Fruit fly (Drosophila melanogaster) whole organism, embryonic: ENCODE data around the gene Usp1.

Experiments used
- Antp ChIP-seq: fragments of 200-800 bp; sonication (Bioruptor generic); optimal IDR thresholded peaks from 3 replicates; lab custom pipeline; 2016; ENCODE audit warnings: missing biosample characterization, missing genetic modification characterization
- CG10366 ChIP-seq: fragments of 200-800 bp; sonication (Bioruptor generic); IDR thresholded peaks from 2 replicates; pipeline ENCODE4 v1.3.6; 2022; ENCODE audit warnings: missing biosample characterization, missing genetic modification characterization
- CG10654 ChIP-seq: fragments of 200-800 bp; sonication (Bioruptor generic); optimal IDR thresholded peaks from 2 replicates; lab custom pipeline; 2016; ENCODE audit warnings: missing biosample characterization, missing genetic modification characterization
- CG1233 ChIP-seq: fragments of 200-800 bp; sonication (Bioruptor generic); optimal IDR thresholded peaks from 4 replicates; lab custom pipeline; 2018; ENCODE audit warnings: missing biosample characterization, mild to moderate bottlenecking, missing genetic modification characterization
- CG14860 ChIP-seq: fragments of 200-800 bp; sonication (Bioruptor generic); IDR thresholded peaks from 3 replicates; pipeline ENCODE4 v1.3.6; 2022; ENCODE audit warnings: missing biosample characterization, missing genetic modification characterization; ENCODE audit not compliant: partially characterized antibody
- CG15073 ChIP-seq: fragments of 200-800 bp; sonication (Bioruptor generic); optimal IDR thresholded peaks from 2 replicates; lab custom pipeline; 2016; ENCODE audit warnings: missing biosample characterization, missing genetic modification characterization
- CG15696 ChIP-seq: fragments of 200-800 bp; sonication (Bioruptor generic); optimal IDR thresholded peaks from 2 replicates; lab custom pipeline; 2019; ENCODE audit warnings: missing biosample characterization, mild to moderate bottlenecking, missing genetic modification characterization, moderate library complexity
- CG1647 ChIP-seq: fragments of 200-800 bp; sonication (Bioruptor generic); optimal IDR thresholded peaks from 3 replicates; lab custom pipeline; 2016; ENCODE audit warnings: missing biosample characterization, missing genetic modification characterization
- CG18476 ChIP-seq: fragments of 200-800 bp; sonication (Bioruptor generic); optimal IDR thresholded peaks from 2 replicates; lab custom pipeline; 2016; ENCODE audit warnings: missing biosample characterization, mild to moderate bottlenecking, missing genetic modification characterization
- CG2202 ChIP-seq: fragments of 200-800 bp; sonication (Bioruptor generic); optimal IDR thresholded peaks from 2 replicates; lab custom pipeline; 2018; ENCODE audit warnings: missing biosample characterization, mild to moderate bottlenecking, missing genetic modification characterization
- CG32772 ChIP-seq: fragments of 200-800 bp; sonication (Bioruptor generic); IDR thresholded peaks from 2 replicates; pipeline ENCODE4 v1.3.6; 2022; ENCODE audit warnings: missing biosample characterization, missing genetic modification characterization
- CG34376 ChIP-seq: fragments of 200-800 bp; sonication (Bioruptor generic); optimal IDR thresholded peaks from 2 replicates; lab custom pipeline; 2018; ENCODE audit warnings: missing biosample characterization, mild to moderate bottlenecking, missing genetic modification characterization
- CG3838 ChIP-seq: fragments of 200-800 bp; sonication (Bioruptor generic); optimal IDR thresholded peaks from 3 replicates; lab custom pipeline; 2016; ENCODE audit warnings: missing biosample characterization, missing genetic modification characterization
- CG3995 ChIP-seq: fragments of 200-800 bp; sonication (Bioruptor generic); optimal IDR thresholded peaks from 3 replicates; lab custom pipeline; 2016; ENCODE audit warnings: missing biosample characterization, missing genetic modification characterization
- CG4360 ChIP-seq: fragments of 200-800 bp; sonication (Bioruptor generic); IDR thresholded peaks from 2 replicates; pipeline ENCODE4 v1.3.6; 2022; ENCODE audit warnings: missing biosample characterization, missing genetic modification characterization
- CG4404 ChIP-seq: fragments of 200-800 bp; sonication (Bioruptor generic); IDR thresholded peaks from 2 replicates; pipeline ENCODE4 v1.3.6; 2022; ENCODE audit warnings: missing biosample characterization, missing genetic modification characterization
- CG4854 ChIP-seq: fragments of 200-800 bp; sonication (Bioruptor generic); optimal IDR thresholded peaks from 2 replicates; lab custom pipeline; 2016; ENCODE audit warnings: missing biosample characterization, missing genetic modification characterization, inconsistent platforms
- CG6765 ChIP-seq: fragments of 200-800 bp; sonication (Bioruptor generic); optimal IDR thresholded peaks from 3 replicates; lab custom pipeline; 2017; ENCODE audit warnings: missing biosample characterization, mild to moderate bottlenecking, missing genetic modification characterization
- CG7271 ChIP-seq: fragments of 200-800 bp; sonication (Bioruptor generic); optimal IDR thresholded peaks from 2 replicates; lab custom pipeline; 2018; ENCODE audit warnings: missing biosample characterization, mild to moderate bottlenecking, missing genetic modification characterization, moderate library complexity
- CG9609 ChIP-seq: fragments of 200-800 bp; sonication (Bioruptor generic); optimal IDR thresholded peaks from 3 replicates; lab custom pipeline; 2016; ENCODE audit warnings: missing biosample characterization, missing genetic modification characterization
- CG9817 ChIP-seq: fragments of 200-800 bp; sonication (Bioruptor generic); optimal IDR thresholded peaks from 2 replicates; lab custom pipeline; 2018; ENCODE audit warnings: missing biosample characterization, mild to moderate bottlenecking, missing genetic modification characterization, moderate library complexity
- Dfd ChIP-seq, 2 experiments: fragments of >200 bp; optimal IDR thresholded peaks; 2 replicates each; lab custom pipeline; 2017; ENCODE audit warnings: missing biosample characterization in 2 of 2, missing genetic modification characterization in 2 of 2
- E2f2 ChIP-seq: fragments of 200-800 bp; sonication (Bioruptor generic); IDR thresholded peaks from 2 replicates; pipeline ENCODE4 v1.3.6; 2022; ENCODE audit warnings: missing biosample characterization, missing genetic modification characterization
- Fer1 ChIP-seq: fragments of 200-800 bp; sonication (Bioruptor generic); optimal IDR thresholded peaks from 2 replicates; lab custom pipeline; 2017; ENCODE audit warnings: missing biosample characterization, mild to moderate bottlenecking, missing genetic modification characterization
- Ravus ChIP-seq: fragments of 200-800 bp; sonication (Bioruptor generic); IDR thresholded peaks from 2 replicates; pipeline ENCODE4 v1.3.6; 2022; ENCODE audit warnings: missing biosample characterization, missing genetic modification characterization
- Rx ChIP-seq: fragments of 200-800 bp; sonication (Bioruptor generic); IDR thresholded peaks from 2 replicates; pipeline ENCODE4 v1.3.6; 2022; ENCODE audit warnings: missing biosample characterization, missing genetic modification characterization
- Sin3A ChIP-seq: fragments of >200 bp; optimal IDR thresholded peaks from 2 replicates; lab custom pipeline; 2018
- YL-1 ChIP-seq: fragments of 200-800 bp; sonication (Bioruptor generic); optimal IDR thresholded peaks from 3 replicates; lab custom pipeline; 2017; ENCODE audit warnings: missing biosample characterization, mild to moderate bottlenecking, missing genetic modification characterization
- amos ChIP-seq: fragments of 200-800 bp; sonication (Bioruptor generic); IDR thresholded peaks from 2 replicates; pipeline ENCODE4 v1.3.6; 2022; ENCODE audit warnings: missing biosample characterization, missing genetic modification characterization; ENCODE audit not compliant: partially characterized antibody
- ash1 ChIP-seq: fragments of 200-800 bp; sonication (Bioruptor generic); optimal IDR thresholded peaks from 2 replicates; lab custom pipeline; 2018; ENCODE audit warnings: missing biosample characterization, mild to moderate bottlenecking, missing genetic modification characterization
- bbx ChIP-seq: fragments of 200-800 bp; sonication (Bioruptor generic); IDR thresholded peaks from 2 replicates; pipeline ENCODE4 v1.3.6; 2022; ENCODE audit warnings: missing biosample characterization, missing genetic modification characterization; ENCODE audit not compliant: partially characterized antibody
- br ChIP-seq: fragments of >200 bp; optimal IDR thresholded peaks from 2 replicates; lab custom pipeline; 2017
- cg ChIP-seq: fragments of 200-800 bp; sonication (Bioruptor generic); optimal IDR thresholded peaks from 3 replicates; lab custom pipeline; 2019; ENCODE audit warnings: missing biosample characterization, mild to moderate bottlenecking, missing genetic modification characterization, moderate library complexity
- chif ChIP-seq, 2 experiments: fragments of 200-800 bp; sonication (Bioruptor generic); optimal IDR thresholded peaks; 3 replicates each; lab custom pipeline; 2016; ENCODE audit warnings: missing biosample characterization in 2 of 2, missing genetic modification characterization in 2 of 2
- ci ChIP-seq: fragments of 200-800 bp; sonication (Bioruptor generic); IDR thresholded peaks from 3 replicates; pipeline ENCODE4 v1.3.6; 2022; ENCODE audit warnings: missing biosample characterization, missing genetic modification characterization
- corto ChIP-seq: fragments of 200-800 bp; sonication (Bioruptor generic); optimal IDR thresholded peaks from 2 replicates; lab custom pipeline; 2016; ENCODE audit warnings: missing biosample characterization, mild to moderate bottlenecking, missing genetic modification characterization, moderate library complexity
- dmrt11E ChIP-seq: fragments of 200-800 bp; sonication (Bioruptor generic); optimal IDR thresholded peaks from 3 replicates; lab custom pipeline; 2018; ENCODE audit warnings: missing biosample characterization, mild to moderate bottlenecking, missing genetic modification characterization, moderate library complexity
- emc ChIP-seq: fragments of 200-800 bp; sonication (Bioruptor generic); optimal IDR thresholded peaks from 2 replicates; lab custom pipeline; 2016; ENCODE audit warnings: missing biosample characterization, missing genetic modification characterization
- en ChIP-seq: fragments of 200-800 bp; sonication (Bioruptor generic); optimal IDR thresholded peaks from 2 replicates; lab custom pipeline; 2016; ENCODE audit warnings: missing biosample characterization, missing genetic modification characterization
- eyg ChIP-seq: fragments of 200-800 bp; sonication (Bioruptor generic); optimal IDR thresholded peaks from 3 replicates; lab custom pipeline; 2016; ENCODE audit warnings: missing biosample characterization, missing genetic modification characterization
- gce ChIP-seq: fragments of 200-800 bp; sonication (Bioruptor generic); IDR thresholded peaks from 3 replicates; pipeline ENCODE4 v1.3.6; 2022; ENCODE audit warnings: missing biosample characterization, missing genetic modification characterization
- ind ChIP-seq: fragments of 200-800 bp; sonication (Bioruptor generic); optimal IDR thresholded peaks from 3 replicates; lab custom pipeline; 2016; ENCODE audit warnings: missing biosample characterization, missing genetic modification characterization
- jigr1 ChIP-seq: fragments of 200-800 bp; sonication (Bioruptor generic); IDR thresholded peaks from 3 replicates; pipeline ENCODE4 v1.3.6; 2022; ENCODE audit warnings: missing biosample characterization, missing genetic modification characterization
- jumu ChIP-seq: fragments of 200-800 bp; sonication (Bioruptor generic); optimal IDR thresholded peaks from 3 replicates; lab custom pipeline; 2016; ENCODE audit warnings: missing biosample characterization, missing genetic modification characterization
- ken ChIP-seq: fragments of 200-800 bp; sonication (Bioruptor generic); IDR thresholded peaks from 3 replicates; pipeline ENCODE4 v1.3.6; 2022; ENCODE audit warnings: missing biosample characterization, missing genetic modification characterization
- nom ChIP-seq: fragments of 200-800 bp; sonication (Bioruptor generic); optimal IDR thresholded peaks from 2 replicates; lab custom pipeline; 2017; ENCODE audit warnings: missing biosample characterization, missing genetic modification characterization, mild to moderate bottlenecking, moderate library complexity, missing genetic modification reagents
- otp ChIP-seq: fragments of 200-800 bp; sonication (Bioruptor generic); IDR thresholded peaks from 3 replicates; pipeline ENCODE4, ENCODE4 v1.3.6; 2022; ENCODE audit warnings: missing biosample characterization, missing genetic modification characterization
- phol ChIP-seq: fragments of 200-800 bp; sonication (Bioruptor generic); optimal IDR thresholded peaks from 3 replicates; lab custom pipeline; 2018; ENCODE audit warnings: missing biosample characterization, mild to moderate bottlenecking, missing genetic modification characterization, moderate library complexity
- pita ChIP-seq: fragments of 200-800 bp; sonication (Bioruptor generic); optimal IDR thresholded peaks from 2 replicates; lab custom pipeline; 2017; ENCODE audit warnings: missing biosample characterization, mild to moderate bottlenecking, missing genetic modification characterization
- pum ChIP-seq: fragments of 200-800 bp; sonication (Bioruptor generic); optimal IDR thresholded peaks from 2 replicates; lab custom pipeline; 2016; ENCODE audit warnings: missing biosample characterization, missing genetic modification characterization
- scrt ChIP-seq: fragments of 200-800 bp; sonication (Bioruptor generic); optimal IDR thresholded peaks from 2 replicates; lab custom pipeline; 2018; ENCODE audit warnings: missing biosample characterization, mild to moderate bottlenecking, missing genetic modification characterization, moderate library complexity
- usp ChIP-seq: fragments of >200 bp; optimal IDR thresholded peaks from 2 replicates; lab custom pipeline; 2017; ENCODE audit warnings: missing biosample characterization, missing genetic modification characterization

The Usp1 gene

DNA sequence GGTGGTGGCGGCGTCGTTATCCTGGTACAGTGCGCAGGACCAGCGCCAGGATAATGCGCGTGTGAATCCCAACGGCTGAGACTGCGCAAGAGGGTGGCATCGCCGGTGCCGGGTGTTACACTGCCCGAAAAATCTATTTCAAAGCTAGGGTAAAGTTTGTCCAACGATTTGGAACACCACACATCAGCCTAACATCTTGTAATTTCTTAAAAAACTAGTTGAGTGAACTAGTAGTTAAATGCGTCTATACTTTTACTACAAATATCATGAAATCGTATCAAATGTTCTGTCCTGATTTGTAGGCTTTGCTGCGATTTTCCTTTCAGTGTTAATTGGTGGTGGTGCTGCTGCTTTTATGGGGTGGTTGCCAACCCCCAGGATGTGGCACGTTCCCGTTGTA lies 36.1 kb downstream of the Usp1 start (continued):
- 0 out of 3 replicates have a peak, but pooled peaks have one; percentile 48 for TF ChIP-seq ci
- TF ChIP-seq CG34376 = no peak
- no peak for TF ChIP-seq Sin3A (lab: Kevin White, UChicago)
- TF ChIP-seq br = no peak
- peak; percentile 23 for TF ChIP-seq CG9609
- no peak for TF ChIP-seq CG6765
- TF ChIP-seq chif (GFP tag; optimal IDR thresholded peaks at IDR 0.05; lab: Kevin White, UChicago) = peak in 1 of 2 experiments; percentile 47
- TF ChIP-seq emc (GFP tag; lab: Kevin White, UChicago) = no peak
- no peak for TF ChIP-seq CG1647 (GFP tag; lab: Kevin White, UChicago)
- TF ChIP-seq amos (GFP tag; lab: Robert Waterston, UW) = no peak
- no peak for TF ChIP-seq jigr1 (GFP tag; lab: Robert Waterston, UW)
- no peak for TF ChIP-seq cg
- TF ChIP-seq Antp (GFP tag; lab: Kevin White, UChicago) = peak; percentile 21
- 0 out of 3 replicates have a peak, but pooled peaks have one; percentile 10 for TF ChIP-seq otp (GFP tag; lab: Robert Waterston, UW)
- peak; percentile 84 for TF ChIP-seq dmrt11E (tag; lab: Kevin White, UChicago)
- TF ChIP-seq pum = peak; percentile 20
- TF ChIP-seq nom = no peak
- no peak for TF ChIP-seq ind (GFP tag; lab: Kevin White, UChicago)
- no peak for TF ChIP-seq CG10654
- TF ChIP-seq CG2202 (tag; lab: Kevin White, UChicago) = peak; percentile 45
- no peak for TF ChIP-seq CG4854 (GFP tag; lab: Kevin White, UChicago)
- TF ChIP-seq gce (GFP tag; lab: Robert Waterston, UW) = no peak
- no peak for TF ChIP-seq en (GFP tag; lab: Kevin White, UChicago)
- TF ChIP-seq ken (GFP tag; lab: Robert Waterston, UW) = no peak
- no peak for TF ChIP-seq CG4360 (GFP tag; lab: Robert Waterston, UW)
- no peak for TF ChIP-seq CG14860 (GFP tag; lab: Robert Waterston, UW)
- TF ChIP-seq CG4404 (GFP tag; lab: Robert Waterston, UW) = no peak
- no peak for TF ChIP-seq CG18476 (GFP tag; lab: Kevin White, UChicago)
- TF ChIP-seq CG3995 (GFP tag; lab: Kevin White, UChicago) = no peak
- TF ChIP-seq usp (GFP tag; lab: Kevin White, UChicago) = no peak
- peak; percentile 12; the same call in 1 of the 2 replicates for TF ChIP-seq E2f2 (GFP tag; lab: Robert Waterston, UW)
- no peak for TF ChIP-seq CG10366 (GFP tag; lab: Robert Waterston, UW)
- 0 out of 2 replicates have a peak, but pooled peaks have one; percentile 4 for TF ChIP-seq Rx (GFP tag; lab: Robert Waterston, UW)
- TF ChIP-seq Ravus (GFP tag; lab: Robert Waterston, UW) = no peak
- peak; percentile 54 for TF ChIP-seq phol (tag; lab: Kevin White, UChicago)
- no peak for TF ChIP-seq CG3838 (GFP tag; lab: Kevin White, UChicago)
- TF ChIP-seq CG9817 (tag; lab: Kevin White, UChicago) = no peak
- TF ChIP-seq scrt (GFP tag; lab: Kevin White, UChicago) = no peak
- no peak for TF ChIP-seq pita (GFP tag; lab: Kevin White, UChicago)
- TF ChIP-seq CG15073 (GFP tag; lab: Kevin White, UChicago) = no peak
- TF ChIP-seq jumu (GFP tag; lab: Kevin White, UChicago) = peak; percentile 10
- no peak for TF ChIP-seq Dfd (GFP tag; optimal IDR thresholded peaks at IDR 0.05; lab: Kevin White, UChicago)
- no peak for TF ChIP-seq ash1 (GFP tag; lab: Kevin White, UChicago)
- TF ChIP-seq YL-1 = no peak
- TF ChIP-seq bbx (GFP tag; lab: Robert Waterston, UW) = no peak
- no peak for TF ChIP-seq CG32772
- TF ChIP-seq CG15696 (tag; lab: Kevin White, UChicago) = peak; percentile 45
- TF ChIP-seq eyg (GFP tag; lab: Kevin White, UChicago) = no peak
- TF ChIP-seq CG1233 (GFP tag; lab: Kevin White, UChicago) = no peak
- TF ChIP-seq CG7271 (tag; lab: Kevin White, UChicago) = no peak
- TF ChIP-seq corto (GFP tag; lab: Kevin White, UChicago) = no peak
- TF ChIP-seq Fer1 (GFP tag; lab: Kevin White, UChicago) = no peak
